Fruit fly (Drosophila melanogaster): ENCODE results near the gene Inx7.

Gene Inx7

DNA sequence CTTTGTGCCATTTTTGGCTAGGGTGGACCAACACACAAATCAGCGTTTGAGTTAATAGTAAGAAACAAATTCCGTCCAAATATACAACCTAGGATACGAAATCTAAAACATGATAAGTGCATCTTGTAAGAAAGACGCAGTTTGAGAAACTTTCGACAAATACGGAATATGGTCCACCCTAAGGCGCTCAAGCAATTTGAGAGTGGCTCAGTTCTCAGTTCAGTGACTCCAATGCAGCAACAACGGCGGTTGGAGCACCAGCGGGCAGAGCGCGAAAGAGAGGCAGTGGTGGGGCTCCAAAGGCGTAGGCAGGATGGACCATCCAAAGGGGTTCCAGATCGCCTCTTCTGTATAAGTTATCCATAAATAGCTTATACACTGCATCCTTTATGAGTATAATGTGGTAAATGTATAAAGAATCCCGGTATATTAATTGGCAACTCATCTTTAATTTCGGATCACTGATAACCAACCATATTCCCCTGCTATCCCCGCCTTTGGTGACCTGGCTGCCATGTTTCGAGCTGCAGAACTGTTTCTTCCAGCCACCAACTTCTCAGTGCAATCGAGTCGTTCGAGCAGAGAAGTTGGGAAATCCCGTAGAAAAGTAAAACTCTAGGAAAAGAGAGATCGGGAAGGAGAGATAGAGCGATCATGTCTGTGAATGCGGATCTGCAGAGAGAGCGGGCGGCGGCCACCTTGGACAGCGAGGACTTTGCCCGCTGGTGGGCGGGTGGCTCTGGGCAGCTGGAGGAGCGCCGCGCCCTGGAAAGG lies 23.9 kb downstream of the Inx7 start, which contains the start of gene CG4586:
Gene CG4586, plus strand, starts transcription at position 555 of the 774 bp plus-strand sequence.
- TF ChIP-seq br (GFP tag; optimal IDR thresholded peaks at IDR 0.05) (peak; percentile 98), jim (GFP tag; optimal IDR thresholded peaks at IDR 0.05) (peak; percentile 4), sv (GFP tag; optimal IDR thresholded peaks at IDR 0.05) (peak; percentile 89), brk (GFP tag; optimal IDR thresholded peaks at IDR 0.05) (peak; percentile 92), psq (GFP tag; optimal IDR thresholded peaks at IDR 0.05) (peak; percentile 89), Hnf4 (GFP tag; optimal IDR thresholded peaks at IDR 0.05) (peak; percentile 95), fru (GFP tag; optimal IDR thresholded peaks at IDR 0.05) (peak; percentile 96), Jra (GFP tag; optimal IDR thresholded peaks at IDR 0.05) (peak; percentile 88), h (GFP tag; optimal IDR thresholded peaks at IDR 0.05) (peak; percentile 98), tai (GFP tag; optimal IDR thresholded peaks at IDR 0.05) (no peak), dsf (GFP tag; optimal IDR thresholded peaks at IDR 0.05; ENCODE audit: borderline replicate concordance) (peak; percentile 77), rgr (GFP tag; optimal IDR thresholded peaks at IDR 0.05) (peak; percentile 96), sage (GFP tag; optimal IDR thresholded peaks at IDR 0.05) (peak; percentile 98), Abd-B (GFP tag; optimal IDR thresholded peaks at IDR 0.05) (no peak), CG32264 (GFP tag; optimal IDR thresholded peaks at IDR 0.05) (peak; percentile 94), pan (optimal IDR thresholded peaks at IDR 0.05) (no peak), Sp1 (GFP tag; optimal IDR thresholded peaks at IDR 0.05) (peak; percentile 96), ey (GFP tag; optimal IDR thresholded peaks at IDR 0.05) (peak; percentile 95), usp (GFP tag; optimal IDR thresholded peaks at IDR 0.05) (no peak), foxo (GFP tag; optimal IDR thresholded peaks at IDR 0.05) (peak; percentile 93 to 95), Dif (GFP tag; optimal IDR thresholded peaks at IDR 0.05; ENCODE audit: partially characterized antibody) (no peak), HLH106 (tag; optimal IDR thresholded peaks at IDR 0.05) (peak; percentile 93), Vsx2 (GFP tag; optimal IDR thresholded peaks at IDR 0.05; ENCODE audit: partially characterized antibody) (no peak), Hr83 (GFP tag; optimal IDR thresholded peaks at IDR 0.05; ENCODE audit: poor library complexity, severe bottlenecking) (peak; percentile 88), dl (GFP tag; optimal IDR thresholded peaks at IDR 0.05; ENCODE audit: insufficient read depth in 1 of 2, partially characterized antibody in 2 of 2) (no peak), OdsH (GFP tag; optimal IDR thresholded peaks at IDR 0.05) (peak; percentile 95), N (GFP tag; optimal IDR thresholded peaks at IDR 0.05) (no peak), Dfd (GFP tag; optimal IDR thresholded peaks at IDR 0.05) (no peak), GATAd (GFP tag; optimal IDR thresholded peaks at IDR 0.05) (peak; percentile 72), Hr78 (GFP tag; optimal IDR thresholded peaks at IDR 0.05) (no peak), Rel (GFP tag; optimal IDR thresholded peaks at IDR 0.05) (peak; percentile 98), Rel (tag; optimal IDR thresholded peaks at IDR 0.05) (peak; percentile 77), woc (GFP tag; optimal IDR thresholded peaks at IDR 0.05) (peak; percentile 91), Mio (GFP tag; optimal IDR thresholded peaks at IDR 0.05) (peak; percentile 76), Myc (optimal IDR thresholded peaks at IDR 0.05) (no peak), lola (GFP tag; optimal IDR thresholded peaks at IDR 0.05) (no peak), dmrt93B (GFP tag; optimal IDR thresholded peaks at IDR 0.05) (peak; percentile 79), CG9705 (GFP tag; optimal IDR thresholded peaks at IDR 0.05) (peak; percentile 77), CrebA (GFP tag; optimal IDR thresholded peaks at IDR 0.05; ENCODE audit: borderline replicate concordance) (no peak)

DNA sequence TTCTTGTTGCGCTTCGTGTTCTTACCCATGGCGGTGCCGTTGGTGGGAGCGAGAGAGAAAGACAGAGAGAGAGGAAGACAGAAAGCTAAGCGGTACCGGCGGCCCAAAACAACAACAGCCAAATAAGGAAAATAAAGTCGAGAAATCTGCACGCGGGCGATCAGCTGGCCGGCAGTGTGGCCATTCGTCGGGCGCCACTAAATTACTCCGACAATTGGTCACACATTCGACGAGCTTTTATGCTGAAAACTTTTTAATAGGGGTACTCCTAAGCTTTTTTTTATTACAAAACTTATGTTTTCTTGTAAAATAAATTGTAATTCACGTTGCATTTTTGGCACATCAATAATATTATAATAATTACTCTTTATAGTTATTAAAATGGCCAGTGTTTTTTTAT lies 24.8 kb downstream of the Inx7 start, which contains the start of gene Setd3:
Gene Setd3, minus strand, starts transcription at position 187 of the 400 bp plus-strand sequence.
- TF ChIP-seq Abd-B (GFP tag; optimal IDR thresholded peaks at IDR 0.05) (no peak), CG32264 (GFP tag; optimal IDR thresholded peaks at IDR 0.05) (no peak), CrebA (GFP tag; optimal IDR thresholded peaks at IDR 0.05; ENCODE audit: borderline replicate concordance) (no peak), usp (GFP tag; optimal IDR thresholded peaks at IDR 0.05) (no peak), Mio (GFP tag; optimal IDR thresholded peaks at IDR 0.05) (no peak), rgr (GFP tag; optimal IDR thresholded peaks at IDR 0.05) (no peak), Rel (GFP tag; optimal IDR thresholded peaks at IDR 0.05) (no peak), Rel (tag; optimal IDR thresholded peaks at IDR 0.05) (no peak), dmrt93B (GFP tag; optimal IDR thresholded peaks at IDR 0.05) (no peak)
